Fruit fly (Drosophila melanogaster) whole organism, embryonic: Measurements from ENCODE around the gene TwdlE.

Experiments
- Atf6 ChIP-seq: fragments of 200-800 bp; sonication (Bioruptor generic); IDR thresholded peaks from 2 replicates; pipeline ENCODE4 v1.3.6; 2022; ENCODE audit warnings: missing biosample characterization, missing genetic modification characterization
- CG11093 ChIP-seq: fragments of 200-800 bp; sonication (Bioruptor generic); IDR thresholded peaks from 3 replicates; pipeline ENCODE4 v1.3.6; 2022; ENCODE audit warnings: missing biosample characterization, missing genetic modification characterization
- CG11247 ChIP-seq: fragments of 200-800 bp; sonication (Bioruptor generic); IDR thresholded peaks from 2 replicates; pipeline ENCODE4 v1.3.6; 2022; ENCODE audit warnings: missing biosample characterization, missing genetic modification characterization
- CG11398 ChIP-seq: fragments of 200-800 bp; sonication (Bioruptor generic); optimal IDR thresholded peaks from 2 replicates; lab custom pipeline; 2016; ENCODE audit warnings: missing biosample characterization, missing genetic modification characterization
- CG12942 ChIP-seq: fragments of 200-800 bp; sonication (Bioruptor generic); optimal IDR thresholded peaks from 3 replicates; lab custom pipeline; 2016; ENCODE audit warnings: missing biosample characterization, missing genetic modification characterization
- CG13424 ChIP-seq: fragments of 200-800 bp; sonication (Bioruptor generic); optimal IDR thresholded peaks from 2 replicates; lab custom pipeline; 2019; ENCODE audit warnings: missing biosample characterization, mild to moderate bottlenecking, missing genetic modification characterization, moderate library complexity
- CG13624 ChIP-seq: fragments of 200-800 bp; sonication (Bioruptor generic); optimal IDR thresholded peaks from 2 replicates; lab custom pipeline; 2016; ENCODE audit warnings: missing biosample characterization, missing genetic modification characterization
- CG14050 ChIP-seq: fragments of 200-800 bp; sonication (Bioruptor generic); IDR thresholded peaks from 3 replicates; pipeline ENCODE4 v1.3.6; 2022; ENCODE audit warnings: missing biosample characterization, missing genetic modification characterization
- CG14860 ChIP-seq: fragments of 200-800 bp; sonication (Bioruptor generic); IDR thresholded peaks from 3 replicates; pipeline ENCODE4 v1.3.6; 2022; ENCODE audit warnings: missing biosample characterization, missing genetic modification characterization; ENCODE audit not compliant: partially characterized antibody
- CG15269 ChIP-seq: fragments of 200-800 bp; sonication (Bioruptor generic); optimal IDR thresholded peaks from 2 replicates; lab custom pipeline; 2018; ENCODE audit warnings: missing biosample characterization, mild to moderate bottlenecking, missing genetic modification characterization, moderate library complexity
- CG17361 ChIP-seq: fragments of 200-800 bp; sonication (Bioruptor generic); IDR thresholded peaks from 3 replicates; pipeline ENCODE4 v1.3.6; 2022; ENCODE audit warnings: missing biosample characterization, missing genetic modification characterization
- CG2712 ChIP-seq: fragments of 200-800 bp; optimal IDR thresholded peaks from 3 replicates; lab custom pipeline; 2019; ENCODE audit warnings: missing biosample characterization, mild to moderate bottlenecking, missing genetic modification characterization, moderate library complexity
- CG30020 ChIP-seq: fragments of 200-800 bp; optimal IDR thresholded peaks from 2 replicates; lab custom pipeline; 2019; ENCODE audit warnings: missing biosample characterization, mild to moderate bottlenecking, missing genetic modification characterization, moderate library complexity
- CG30431 ChIP-seq: fragments of 200-800 bp; sonication (Bioruptor generic); optimal IDR thresholded peaks from 2 replicates; lab custom pipeline; 2017; ENCODE audit warnings: missing biosample characterization, missing genetic modification characterization
- CG3163 ChIP-seq: fragments of 200-800 bp; sonication (Bioruptor generic); optimal IDR thresholded peaks from 3 replicates; lab custom pipeline; 2016; ENCODE audit warnings: missing biosample characterization, missing genetic modification characterization
- CG32532 ChIP-seq: fragments of 200-800 bp; sonication (Bioruptor generic); IDR thresholded peaks from 2 replicates; pipeline ENCODE4 v1.3.6; 2022; ENCODE audit warnings: missing biosample characterization, missing genetic modification characterization
- CG33557 ChIP-seq: fragments of 200-800 bp; sonication (Bioruptor generic); optimal IDR thresholded peaks from 2 replicates; lab custom pipeline; 2019; ENCODE audit warnings: missing biosample characterization, mild to moderate bottlenecking, missing genetic modification characterization, moderate library complexity
- CG4282 ChIP-seq: fragments of 200-800 bp; sonication (Bioruptor generic); optimal IDR thresholded peaks from 2 replicates; lab custom pipeline; 2016; ENCODE audit warnings: missing biosample characterization, missing genetic modification characterization
- CG4328 ChIP-seq: fragments of 200-800 bp; sonication (Bioruptor generic); optimal IDR thresholded peaks from 3 replicates; lab custom pipeline; 2017; ENCODE audit warnings: missing biosample characterization, missing genetic modification reagents, missing genetic modification characterization
- CG6765 ChIP-seq: fragments of 200-800 bp; sonication (Bioruptor generic); optimal IDR thresholded peaks from 3 replicates; lab custom pipeline; 2017; ENCODE audit warnings: missing biosample characterization, mild to moderate bottlenecking, missing genetic modification characterization
- CG7372 ChIP-seq: fragments of 200-800 bp; sonication (Bioruptor generic); IDR thresholded peaks from 2 replicates; pipeline ENCODE4 v1.3.6; 2022; ENCODE audit warnings: missing biosample characterization, missing genetic modification characterization
- CG7556 ChIP-seq: fragments of 200-800 bp; sonication (Bioruptor generic); optimal IDR thresholded peaks from 2 replicates; lab custom pipeline; 2017; ENCODE audit warnings: missing biosample characterization, mild to moderate bottlenecking, missing genetic modification characterization
- CG7786 ChIP-seq: fragments of 200-800 bp; sonication (Bioruptor generic); optimal IDR thresholded peaks from 2 replicates; lab custom pipeline; 2016; ENCODE audit warnings: missing biosample characterization, missing genetic modification characterization
- CG8290 ChIP-seq, 3 experiments: fragments of 200-800 bp; sonication (Bioruptor generic); optimal IDR thresholded peaks; 2 replicates each; lab custom pipeline; 2016 to 2019; ENCODE audit warnings: missing biosample characterization in 3 of 3, missing genetic modification characterization in 3 of 3, mild to moderate bottlenecking in 2 of 3, moderate library complexity in 1 of 3
- CG9215 ChIP-seq: fragments of 200-800 bp; sonication (Bioruptor generic); IDR thresholded peaks from 2 replicates; pipeline ENCODE4 v1.3.6; 2022; ENCODE audit warnings: missing biosample characterization, missing genetic modification characterization
- Chrac-16 ChIP-seq: fragments of 200-800 bp; sonication (Bioruptor generic); optimal IDR thresholded peaks from 3 replicates; lab custom pipeline; 2016; ENCODE audit warnings: missing biosample characterization, missing genetic modification characterization
- Dip2 ChIP-seq: fragments of 200-800 bp; sonication (Bioruptor generic); IDR thresholded peaks from 2 replicates; pipeline ENCODE4 v1.3.6; 2022; ENCODE audit warnings: missing biosample characterization, missing genetic modification characterization
- Ets97D ChIP-seq: fragments of 200-800 bp; sonication (Bioruptor generic); optimal IDR thresholded peaks from 3 replicates; lab custom pipeline; 2016; ENCODE audit warnings: missing biosample characterization, missing genetic modification characterization
- GATAe ChIP-seq: fragments of 200-800 bp; sonication (Bioruptor generic); conservative IDR thresholded peaks from 2 replicates; pipeline ENCODE4 v1.3.6; 2022; ENCODE audit warnings: missing biosample characterization, missing genetic modification characterization
- H15 ChIP-seq: fragments of 200-800 bp; sonication (Bioruptor generic); IDR thresholded peaks from 3 replicates; pipeline ENCODE4 v1.3.6; 2022; ENCODE audit warnings: missing biosample characterization, missing genetic modification characterization
- H2.0 ChIP-seq: fragments of 200-800 bp; sonication (Bioruptor generic); IDR thresholded peaks from 2 replicates; pipeline ENCODE4 v1.3.6; 2022; ENCODE audit warnings: missing biosample characterization, missing genetic modification characterization
- Hr3 ChIP-seq: fragments of 200-800 bp; sonication (Bioruptor generic); optimal IDR thresholded peaks from 3 replicates; lab custom pipeline; 2016; ENCODE audit warnings: missing biosample characterization, missing genetic modification characterization
- Rx ChIP-seq: fragments of 200-800 bp; sonication (Bioruptor generic); IDR thresholded peaks from 2 replicates; pipeline ENCODE4 v1.3.6; 2022; ENCODE audit warnings: missing biosample characterization, missing genetic modification characterization
- Xrp1 ChIP-seq: fragments of 200-800 bp; sonication (Bioruptor generic); IDR thresholded peaks from 2 replicates; pipeline ENCODE4 v1.3.6; 2022; ENCODE audit warnings: missing biosample characterization, missing genetic modification characterization
- az2 ChIP-seq: fragments of 200-800 bp; sonication (Bioruptor generic); optimal IDR thresholded peaks from 3 replicates; lab custom pipeline; 2016; ENCODE audit warnings: missing biosample characterization, missing genetic modification characterization
- bab2 ChIP-seq: fragments of 200-800 bp; sonication (Bioruptor generic); optimal IDR thresholded peaks from 2 replicates; lab custom pipeline; 2016; ENCODE audit warnings: missing biosample characterization, missing genetic modification characterization
- bcd ChIP-seq: fragments of 200-800 bp; sonication (Bioruptor generic); optimal IDR thresholded peaks from 2 replicates; lab custom pipeline; 2017; ENCODE audit warnings: missing biosample characterization, mild to moderate bottlenecking, missing genetic modification characterization
- crc ChIP-seq: fragments of 200-800 bp; sonication (Bioruptor generic); optimal IDR thresholded peaks from 2 replicates; lab custom pipeline; 2016; ENCODE audit warnings: missing biosample characterization, missing genetic modification characterization
- crp ChIP-seq, 2 experiments: fragments of 200-800 bp; sonication (Bioruptor generic); optimal IDR thresholded peaks; 2 replicates in 1 of 2; 3 replicates in 1 of 2; lab custom pipeline; 2017; ENCODE audit warnings: missing biosample characterization in 2 of 2, missing genetic modification characterization in 2 of 2, mild to moderate bottlenecking in 1 of 2, moderate library complexity in 1 of 2
- fd64A ChIP-seq: fragments of 200-800 bp; sonication (Bioruptor generic); optimal IDR thresholded peaks from 3 replicates; lab custom pipeline; 2018; ENCODE audit warnings: missing biosample characterization, mild to moderate bottlenecking, missing genetic modification characterization
- gsb-n ChIP-seq: fragments of 200-800 bp; sonication (Bioruptor generic); optimal IDR thresholded peaks from 3 replicates; lab custom pipeline; 2018; ENCODE audit warnings: missing biosample characterization, mild to moderate bottlenecking, missing genetic modification characterization
- gt ChIP-seq: fragments of 200-800 bp; sonication (Bioruptor generic); IDR thresholded peaks from 2 replicates; pipeline ENCODE4 v1.3.6; 2022; ENCODE audit warnings: missing biosample characterization, missing genetic modification characterization
- jing ChIP-seq: fragments of 200-800 bp; sonication (Bioruptor generic); optimal IDR thresholded peaks from 2 replicates; lab custom pipeline; 2018; ENCODE audit warnings: missing biosample characterization, mild to moderate bottlenecking, missing genetic modification characterization
- otp ChIP-seq: fragments of 200-800 bp; sonication (Bioruptor generic); IDR thresholded peaks from 3 replicates; pipeline ENCODE4, ENCODE4 v1.3.6; 2022; ENCODE audit warnings: missing biosample characterization, missing genetic modification characterization
- pan ChIP-seq, 4 experiments: fragments of >200 bp in 3 of 4; fragments of 200-800 bp in 1 of 4; sonication (Bioruptor generic) in 1 of 4; optimal IDR thresholded peaks in 3 of 4; IDR thresholded peaks in 1 of 4; 2 replicates each; pipeline versions ENCODE4 v1.3.6 to Lab custom; 2017 to 2022; ENCODE audit warnings: missing biosample characterization in 2 of 4, missing genetic modification characterization in 2 of 4, mixed read lengths in 1 of 4
- ranshi ChIP-seq: fragments of 200-800 bp; sonication (Bioruptor generic); IDR thresholded peaks from 2 replicates; pipeline ENCODE4 v1.3.6; 2022; ENCODE audit warnings: missing biosample characterization, missing genetic modification characterization
- slp2 ChIP-seq: fragments of 200-800 bp; sonication (Bioruptor generic); optimal IDR thresholded peaks from 2 replicates; lab custom pipeline; 2016; ENCODE audit warnings: missing biosample characterization, missing genetic modification characterization
- tin ChIP-seq: fragments of 200-800 bp; sonication (Bioruptor generic); optimal IDR thresholded peaks from 3 replicates; lab custom pipeline; 2016; ENCODE audit warnings: missing biosample characterization, missing genetic modification characterization
- toy ChIP-seq: fragments of 200-800 bp; sonication (Bioruptor generic); IDR thresholded peaks from 2 replicates; pipeline ENCODE4 v1.3.6; 2022; ENCODE audit warnings: missing biosample characterization, missing genetic modification characterization
- tx ChIP-seq: fragments of 200-800 bp; sonication (Bioruptor generic); optimal IDR thresholded peaks from 2 replicates; lab custom pipeline; 2016; ENCODE audit warnings: missing biosample characterization, missing genetic modification characterization
- yki ChIP-seq: fragments of >200 bp; optimal IDR thresholded peaks from 3 replicates; lab custom pipeline; 2018

Gene TwdlE

DNA sequence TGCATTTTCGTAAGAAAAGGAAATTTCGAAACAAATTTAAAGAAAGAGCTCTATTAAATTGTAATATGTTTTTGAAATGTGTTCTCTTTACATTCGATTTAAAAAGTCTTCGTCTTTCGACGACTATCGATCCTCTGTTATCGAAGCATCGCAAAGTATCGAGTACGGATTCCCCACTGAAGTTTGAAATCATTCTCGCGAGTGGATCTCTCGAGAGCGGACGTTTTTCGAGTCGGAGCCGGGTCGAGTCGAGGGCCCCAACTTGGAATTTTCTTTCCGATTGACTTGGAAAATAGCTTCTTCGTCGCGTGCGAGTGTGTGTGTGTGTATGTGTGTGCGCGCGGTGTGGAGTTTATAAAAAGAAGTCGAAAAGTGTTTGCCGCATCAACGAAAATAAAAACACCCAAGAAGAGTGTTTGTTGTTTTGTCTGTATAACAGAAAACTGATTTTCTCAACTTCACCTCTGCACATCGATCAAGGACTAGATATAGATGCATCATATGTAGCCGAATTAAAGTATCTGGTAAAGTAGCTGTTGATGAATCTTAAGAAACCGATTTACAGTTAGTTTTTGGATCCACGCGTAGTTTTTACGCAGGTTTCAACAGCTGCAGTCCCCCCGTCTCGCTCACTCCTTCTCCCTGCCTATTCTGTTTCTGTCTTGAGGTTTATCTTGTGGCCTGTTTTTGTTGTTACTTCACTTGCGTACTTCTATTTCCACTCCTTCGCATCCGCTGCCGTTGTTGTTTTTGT, 49.2 kb downstream of the TwdlE start, which contains the start of gene LanB1 (continued):
- TF ChIP-seq CG33557 (GFP tag; lab: Kevin White, UChicago) (no peak), GATAe (GFP tag; lab: Robert Waterston, UW) (no peak), jing (no peak), CG30020 (tag; lab: Kevin White, UChicago) (no peak), Atf6 (GFP tag; lab: Robert Waterston, UW) (no peak), CG13624 (peak; percentile 2), CG14050 (GFP tag; lab: Robert Waterston, UW) (no peak), CG7786 (GFP tag; lab: Kevin White, UChicago) (no peak), yki (lab: Kevin White, UChicago) (no peak), CG11093 (GFP tag; lab: Robert Waterston, UW) (no peak), crp (GFP tag; optimal IDR thresholded peaks at IDR 0.05; lab: Kevin White, UChicago) (no peak), CG14860 (GFP tag; lab: Robert Waterston, UW) (no peak; the same call in 2 of the 3 replicates), CG30431 (GFP tag; lab: Kevin White, UChicago) (no peak), slp2 (GFP tag; lab: Kevin White, UChicago) (no peak), Chrac-16 (GFP tag; lab: Kevin White, UChicago) (no peak), CG6765 (GFP tag; lab: Kevin White, UChicago) (peak; percentile 30), otp (no peak), tx (no peak), toy (GFP tag; lab: Robert Waterston, UW) (no peak), CG2712 (tag; lab: Kevin White, UChicago) (peak; percentile 34), Dip2 (no peak), gt (GFP tag; lab: Robert Waterston, UW) (no peak), tin (GFP tag; lab: Kevin White, UChicago) (no peak), CG11398 (no peak), crc (GFP tag; lab: Kevin White, UChicago) (no peak), bcd (no peak), CG3163 (no peak), CG4328 (GFP tag; lab: Kevin White, UChicago) (no peak), ranshi (no peak; the same call in 1 of the 2 replicates), Hr3 (GFP tag; lab: Kevin White, UChicago) (no peak), bab2 (GFP tag; lab: Kevin White, UChicago) (no peak), az2 (GFP tag; lab: Kevin White, UChicago) (no peak), gsb-n (tag; lab: Kevin White, UChicago) (no peak), H15 (no peak), Rx (no peak), pan (optimal IDR thresholded peaks at IDR 0.05; lab: Kevin White, UChicago) (no peak), pan (GFP tag; optimal IDR thresholded peaks at IDR 0.05 in 1 of 2, IDR thresholded peaks at IDR 0.05 in 1 of 2) (peak in 1 of 2 experiments; percentile 5), CG8290 (GFP tag; optimal IDR thresholded peaks at IDR 0.05; lab: Kevin White, UChicago) (no peak), CG8290 (tag; optimal IDR thresholded peaks at IDR 0.05; lab: Kevin White, UChicago) (peak in 1 of 2 experiments; percentile 57), CG4282 (GFP tag; lab: Kevin White, UChicago) (no peak), CG17361 (no peak), CG7556 (GFP tag; lab: Kevin White, UChicago) (no peak), CG13424 (tag; lab: Kevin White, UChicago) (no peak), CG11247 (no peak), CG15269 (peak; percentile 2), fd64A (GFP tag; lab: Kevin White, UChicago) (no peak), H2.0 (GFP tag; lab: Robert Waterston, UW) (no peak), Xrp1 (GFP tag; lab: Robert Waterston, UW) (no peak), CG7372 (GFP tag; lab: Robert Waterston, UW) (no peak), CG9215 (GFP tag; lab: Robert Waterston, UW) (no peak), CG12942 (GFP tag; lab: Kevin White, UChicago) (no peak), Ets97D (no peak), CG32532 (no peak)
